Fruit fly (Drosophila melanogaster): Measurements from ENCODE around the gene tty.

Gene tty

dm6 chrX:21319202-21319772 lies 20.2 kb downstream of the tty start, which contains the start of the genes SLIRP1 and anox (continued):
- TF ChIP-seq CG4854 (GFP tag; optimal IDR thresholded peaks at IDR 0.05) (peak; percentile 63), Nf-YC (tag; optimal IDR thresholded peaks at IDR 0.05) (peak; percentile 76), fu2 (GFP tag; optimal IDR thresholded peaks at IDR 0.05) (peak; percentile 68), CG4424 (GFP tag; optimal IDR thresholded peaks at IDR 0.05) (peak; percentile 89), croc (GFP tag; conservative IDR thresholded peaks at IDR 0.05) (peak; percentile 71), CoRest (tag; optimal IDR thresholded peaks at IDR 0.05) (peak; percentile 96), CG3847 (GFP tag; IDR thresholded peaks at IDR 0.05) (peak; percentile 80), CG14441 (GFP tag; IDR thresholded peaks at IDR 0.05) (peak; percentile 79), run (tag; optimal IDR thresholded peaks at IDR 0.05) (peak; percentile 83), CG2129 (GFP tag; IDR thresholded peaks at IDR 0.05; ENCODE audit: partially characterized antibody) (no peak), aop (GFP tag; IDR thresholded peaks at IDR 0.05) (no peak), bowl (GFP tag; IDR thresholded peaks at IDR 0.05) (0 out of 2 replicates have a peak, but pooled peaks have one; percentile 8), CG8478 (optimal IDR thresholded peaks at IDR 0.05) (no peak), Xrp1 (GFP tag; IDR thresholded peaks at IDR 0.05) (peak; percentile 87), CG6654 (GFP tag; optimal IDR thresholded peaks at IDR 0.05) (peak; percentile 65), wor (GFP tag; IDR thresholded peaks at IDR 0.05) (peak; percentile 72), CG17802 (tag; optimal IDR thresholded peaks at IDR 0.05) (peak; percentile 40), hkb (optimal IDR thresholded peaks at IDR 0.05) (no peak), hkb (GFP tag; IDR thresholded peaks at IDR 0.05) (peak; percentile 84), vvl (GFP tag; IDR thresholded peaks at IDR 0.05) (peak; percentile 80), prd (optimal IDR thresholded peaks at IDR 0.05) (no peak), prd (GFP tag; IDR thresholded peaks at IDR 0.05) (peak; percentile 80), C15 (GFP tag; IDR thresholded peaks at IDR 0.05) (peak; percentile 64; the same call in 1 of the 3 replicates), CG33213 (GFP tag; optimal IDR thresholded peaks at IDR 0.05) (peak; percentile 45), CG18619 (GFP tag; optimal IDR thresholded peaks at IDR 0.05) (peak; percentile 91), Doc3 (GFP tag; IDR thresholded peaks at IDR 0.05; ENCODE audit: partially characterized antibody) (no peak), CG13296 (GFP tag; optimal IDR thresholded peaks at IDR 0.05) (peak; percentile 86), Tbp (GFP tag; optimal IDR thresholded peaks at IDR 0.05) (no peak), nom (GFP tag; optimal IDR thresholded peaks at IDR 0.05) (peak; percentile 75), CG18764 (GFP tag; optimal IDR thresholded peaks at IDR 0.05) (peak; percentile 77), CG32767 (GFP tag; IDR thresholded peaks at IDR 0.05) (peak; percentile 81), esg (GFP tag; conservative IDR thresholded peaks at IDR 0.05) (peak; percentile 84), HmgD (GFP tag; optimal IDR thresholded peaks at IDR 0.05) (peak; percentile 49), CG10462 (GFP tag; optimal IDR thresholded peaks at IDR 0.05) (peak; percentile 70), pnt (GFP tag; optimal IDR thresholded peaks at IDR 0.05) (peak; percentile 60), Chrac-16 (GFP tag; optimal IDR thresholded peaks at IDR 0.05) (peak; percentile 87), CG30020 (tag; optimal IDR thresholded peaks at IDR 0.05) (peak; percentile 70), grau (tag; optimal IDR thresholded peaks at IDR 0.05) (peak; percentile 93), CG7745 (tag; optimal IDR thresholded peaks at IDR 0.05) (no peak), ase (GFP tag; IDR thresholded peaks at IDR 0.05) (peak; percentile 48; the same call in 1 of the 3 replicates), CG34376 (GFP tag; optimal IDR thresholded peaks at IDR 0.05) (peak; percentile 77), Ets97D (GFP tag; optimal IDR thresholded peaks at IDR 0.05) (peak; percentile 35), CG4360 (GFP tag; IDR thresholded peaks at IDR 0.05) (no peak), CG14014 (GFP tag; IDR thresholded peaks at IDR 0.05) (peak; percentile 67), CG16813 (GFP tag; IDR thresholded peaks at IDR 0.05; ENCODE audit: partially characterized antibody) (no peak), fd96Cb (tag; optimal IDR thresholded peaks at IDR 0.05) (peak; percentile 89), dmrt11E (tag; optimal IDR thresholded peaks at IDR 0.05) (peak; percentile 92), CG11093 (GFP tag; IDR thresholded peaks at IDR 0.05) (peak; percentile 67), Hmr (GFP tag; optimal IDR thresholded peaks at IDR 0.05) (peak; percentile 90), btn (GFP tag; optimal IDR thresholded peaks at IDR 0.05) (peak; percentile 18), tup (GFP tag; optimal IDR thresholded peaks at IDR 0.05) (no peak), ara (GFP tag; IDR thresholded peaks at IDR 0.05) (0 out of 2 replicates have a peak, but pooled peaks have one; percentile 38)
